Fruit fly (Drosophila melanogaster) whole organism: ENCODE results near the gene CG42780.

Experiments used
- CG8478 ChIP-seq: fragments of >200 bp; optimal IDR thresholded peaks from 2 replicates; lab custom pipeline; 2018; ENCODE audit warnings: inconsistent platforms
- pan ChIP-seq: fragments of >200 bp; optimal IDR thresholded peaks from 2 replicates; lab custom pipeline; 2017
- psq ChIP-seq: fragments of >200 bp; optimal IDR thresholded peaks from 2 replicates; lab custom pipeline; 2017
- usp ChIP-seq: fragments of >200 bp; optimal IDR thresholded peaks from 2 replicates; lab custom pipeline; 2017; ENCODE audit warnings: missing biosample characterization, missing genetic modification characterization, mixed read lengths

- TF ChIP-seq usp (no peak), psq (lab: Kevin White, UChicago) (no peak), pan (no peak), CG8478 (lab: Kevin White, UChicago) (no peak)
These were observed 12.8 kb downstream of the CG42780 start for dm6 chrX:7319053-7319702.
